Fruit fly (Drosophila melanogaster) whole organism, embryonic: ENCODE measurements around the gene CG31100.

Source experiments
- Aef1 ChIP-seq: fragments of 200-800 bp; sonication (Bioruptor generic); IDR thresholded peaks from 3 replicates; pipeline ENCODE4 v1.3.6; 2022; ENCODE audit warnings: missing biosample characterization, missing genetic modification characterization
- BEAF-32 ChIP-seq: fragments of 200-800 bp; sonication (Bioruptor generic); optimal IDR thresholded peaks from 3 replicates; lab custom pipeline; 2017; ENCODE audit warnings: missing biosample characterization, missing genetic modification characterization, mild to moderate bottlenecking, moderate library complexity, missing genetic modification reagents
- Bgb ChIP-seq: fragments of 200-800 bp; sonication (Bioruptor generic); IDR thresholded peaks from 2 replicates; pipeline ENCODE4 v1.3.6; 2022; ENCODE audit warnings: missing biosample characterization, missing genetic modification characterization; ENCODE audit not compliant: partially characterized antibody
- CG11247 ChIP-seq: fragments of 200-800 bp; sonication (Bioruptor generic); IDR thresholded peaks from 2 replicates; pipeline ENCODE4 v1.3.6; 2022; ENCODE audit warnings: missing biosample characterization, missing genetic modification characterization
- CG12219 ChIP-seq: fragments of 200-800 bp; sonication (Bioruptor generic); optimal IDR thresholded peaks from 3 replicates; lab custom pipeline; 2018; ENCODE audit warnings: missing biosample characterization, mild to moderate bottlenecking, missing genetic modification characterization
- CG12299 ChIP-seq: fragments of 200-800 bp; sonication (Bioruptor generic); optimal IDR thresholded peaks from 2 replicates; lab custom pipeline; 2018; ENCODE audit warnings: missing biosample characterization, mild to moderate bottlenecking, missing genetic modification characterization
- CG12391 ChIP-seq: fragments of 200-800 bp; sonication (Bioruptor generic); optimal IDR thresholded peaks from 3 replicates; lab custom pipeline; 2018; ENCODE audit warnings: missing biosample characterization, mild to moderate bottlenecking, missing genetic modification characterization, moderate library complexity
- CG13123 ChIP-seq: fragments of 200-800 bp; sonication (Bioruptor generic); optimal IDR thresholded peaks from 2 replicates; lab custom pipeline; 2016; ENCODE audit warnings: missing biosample characterization, missing genetic modification characterization
- CG14441 ChIP-seq: fragments of 200-800 bp; sonication (Bioruptor generic); IDR thresholded peaks from 2 replicates; pipeline ENCODE4 v1.3.6; 2022; ENCODE audit warnings: missing biosample characterization, missing genetic modification characterization
- CG14860 ChIP-seq: fragments of 200-800 bp; sonication (Bioruptor generic); IDR thresholded peaks from 3 replicates; pipeline ENCODE4 v1.3.6; 2022; ENCODE audit warnings: missing biosample characterization, missing genetic modification characterization; ENCODE audit not compliant: partially characterized antibody
- CG15269 ChIP-seq: fragments of 200-800 bp; sonication (Bioruptor generic); optimal IDR thresholded peaks from 2 replicates; lab custom pipeline; 2018; ENCODE audit warnings: missing biosample characterization, mild to moderate bottlenecking, missing genetic modification characterization, moderate library complexity
- CG17359 ChIP-seq: fragments of 200-800 bp; sonication (Bioruptor generic); optimal IDR thresholded peaks from 3 replicates; lab custom pipeline; 2018; ENCODE audit warnings: missing biosample characterization, mild to moderate bottlenecking, missing genetic modification characterization, moderate library complexity
- CG17361 ChIP-seq: fragments of 200-800 bp; sonication (Bioruptor generic); IDR thresholded peaks from 3 replicates; pipeline ENCODE4 v1.3.6; 2022; ENCODE audit warnings: missing biosample characterization, missing genetic modification characterization
- CG18011 ChIP-seq: fragments of 200-800 bp; sonication (Bioruptor generic); optimal IDR thresholded peaks from 2 replicates; lab custom pipeline; 2017; ENCODE audit warnings: missing biosample characterization, missing genetic modification characterization, mild to moderate bottlenecking, moderate library complexity, missing genotype
- CG2129 ChIP-seq: fragments of 200-800 bp; sonication (Bioruptor generic); IDR thresholded peaks from 2 replicates; pipeline ENCODE4 v1.3.6; 2022; ENCODE audit warnings: missing biosample characterization, missing genetic modification characterization; ENCODE audit not compliant: partially characterized antibody
- CG2678 ChIP-seq: fragments of 200-800 bp; sonication (Bioruptor generic); optimal IDR thresholded peaks from 3 replicates; lab custom pipeline; 2019; ENCODE audit warnings: missing biosample characterization, mild to moderate bottlenecking, missing genetic modification characterization, moderate library complexity
- CG30403 ChIP-seq: fragments of 200-800 bp; sonication (Bioruptor generic); optimal IDR thresholded peaks from 3 replicates; lab custom pipeline; 2016; ENCODE audit warnings: missing biosample characterization, missing genetic modification characterization
- CG32772 ChIP-seq: fragments of 200-800 bp; sonication (Bioruptor generic); IDR thresholded peaks from 2 replicates; pipeline ENCODE4 v1.3.6; 2022; ENCODE audit warnings: missing biosample characterization, missing genetic modification characterization
- CG43689 ChIP-seq: fragments of 200-800 bp; sonication (Bioruptor generic); IDR thresholded peaks from 2 replicates; pipeline ENCODE4 v1.3.6; 2022; ENCODE audit warnings: missing biosample characterization, missing genetic modification characterization
- CG6254 ChIP-seq: fragments of 200-800 bp; sonication (Bioruptor generic); optimal IDR thresholded peaks from 3 replicates; lab custom pipeline; 2017; ENCODE audit warnings: mild to moderate bottlenecking, missing biosample characterization, missing genetic modification reagents, missing genetic modification characterization
- CG6765 ChIP-seq: fragments of 200-800 bp; sonication (Bioruptor generic); optimal IDR thresholded peaks from 3 replicates; lab custom pipeline; 2017; ENCODE audit warnings: missing biosample characterization, mild to moderate bottlenecking, missing genetic modification characterization
- CG7786 ChIP-seq: fragments of 200-800 bp; sonication (Bioruptor generic); optimal IDR thresholded peaks from 2 replicates; lab custom pipeline; 2016; ENCODE audit warnings: missing biosample characterization, missing genetic modification characterization
- CG8944 ChIP-seq: fragments of 200-800 bp; sonication (Bioruptor generic); optimal IDR thresholded peaks from 3 replicates; lab custom pipeline; 2016; ENCODE audit warnings: missing biosample characterization, missing genetic modification characterization
- CHES-1-like ChIP-seq: fragments of 200-800 bp; sonication (Bioruptor generic); optimal IDR thresholded peaks from 2 replicates; lab custom pipeline; 2016; ENCODE audit warnings: missing biosample characterization, missing genetic modification characterization
- Dip3 ChIP-seq: fragments of 200-800 bp; sonication (Bioruptor generic); optimal IDR thresholded peaks from 3 replicates; lab custom pipeline; 2016; ENCODE audit warnings: missing biosample characterization, missing genetic modification characterization
- Fer1 ChIP-seq: fragments of 200-800 bp; sonication (Bioruptor generic); optimal IDR thresholded peaks from 2 replicates; lab custom pipeline; 2017; ENCODE audit warnings: missing biosample characterization, mild to moderate bottlenecking, missing genetic modification characterization
- HLH54F ChIP-seq: fragments of 200-800 bp; sonication (Bioruptor generic); optimal IDR thresholded peaks from 3 replicates; lab custom pipeline; 2016; ENCODE audit warnings: missing biosample characterization, missing genetic modification characterization
- Lhr ChIP-seq: fragments of 200-800 bp; sonication (Bioruptor generic); optimal IDR thresholded peaks from 3 replicates; lab custom pipeline; 2017; ENCODE audit warnings: mild to moderate bottlenecking, missing biosample characterization, missing genetic modification reagents, missing genetic modification characterization
- Nf-YA ChIP-seq: fragments of 200-800 bp; sonication (Bioruptor generic); IDR thresholded peaks from 2 replicates; pipeline ENCODE4 v1.3.6; 2022; ENCODE audit warnings: missing biosample characterization, missing genetic modification characterization
- Scr ChIP-seq: fragments of 200-800 bp; sonication (Bioruptor generic); IDR thresholded peaks from 2 replicates; pipeline ENCODE4 v1.3.6; 2022; ENCODE audit warnings: missing biosample characterization, missing genetic modification characterization; ENCODE audit not compliant: partially characterized antibody
- Sin3A ChIP-seq: fragments of >200 bp; optimal IDR thresholded peaks from 2 replicates; lab custom pipeline; 2018
- Sox102F ChIP-seq: fragments of 200-800 bp; sonication (Bioruptor generic); optimal IDR thresholded peaks from 2 replicates; lab custom pipeline; 2018; ENCODE audit warnings: missing biosample characterization, mild to moderate bottlenecking, missing genetic modification characterization, moderate library complexity
- Xbp1 ChIP-seq: fragments of 200-800 bp; sonication (Bioruptor generic); optimal IDR thresholded peaks from 3 replicates; lab custom pipeline; 2016; ENCODE audit warnings: missing biosample characterization, mild to moderate bottlenecking, missing genetic modification characterization
- chm ChIP-seq: fragments of 200-800 bp; sonication (Bioruptor generic); IDR thresholded peaks from 2 replicates; pipeline ENCODE4 v1.3.6; 2022; ENCODE audit warnings: missing biosample characterization, missing genetic modification characterization
- cwo ChIP-seq: fragments of 200-800 bp; sonication (Bioruptor generic); optimal IDR thresholded peaks from 3 replicates; lab custom pipeline; 2017; ENCODE audit warnings: missing biosample characterization, missing genetic modification characterization, mild to moderate bottlenecking, moderate library complexity, missing genetic modification reagents
- dimm ChIP-seq: fragments of 200-800 bp; sonication (Bioruptor generic); IDR thresholded peaks from 2 replicates; pipeline ENCODE4 v1.3.6; 2022; ENCODE audit warnings: missing biosample characterization, missing genetic modification characterization
- gfzf ChIP-seq: fragments of 200-800 bp; sonication (Bioruptor generic); optimal IDR thresholded peaks from 2 replicates; lab custom pipeline; 2016; ENCODE audit warnings: missing biosample characterization, mild to moderate bottlenecking, missing genetic modification characterization, moderate library complexity
- grn ChIP-seq: fragments of 200-800 bp; sonication (Bioruptor generic); optimal IDR thresholded peaks from 3 replicates; lab custom pipeline; 2017; ENCODE audit warnings: missing biosample characterization, missing genetic modification characterization
- gro ChIP-seq: fragments of 200-800 bp; sonication (Bioruptor generic); optimal IDR thresholded peaks from 2 replicates; lab custom pipeline; 2016; ENCODE audit warnings: missing biosample characterization, missing genetic modification characterization
- gsb-n ChIP-seq: fragments of 200-800 bp; sonication (Bioruptor generic); optimal IDR thresholded peaks from 3 replicates; lab custom pipeline; 2018; ENCODE audit warnings: missing biosample characterization, mild to moderate bottlenecking, missing genetic modification characterization
- ken ChIP-seq: fragments of 200-800 bp; sonication (Bioruptor generic); IDR thresholded peaks from 3 replicates; pipeline ENCODE4 v1.3.6; 2022; ENCODE audit warnings: missing biosample characterization, missing genetic modification characterization
- lola ChIP-seq, 3 experiments: fragments of >200 bp in 2 of 3; fragments of 200-800 bp in 1 of 3; sonication (Bioruptor generic) in 1 of 3; optimal IDR thresholded peaks; 2 replicates each; lab custom pipeline; 2017 to 2019; ENCODE audit warnings: missing biosample characterization in 3 of 3, missing genetic modification characterization in 3 of 3, mild to moderate bottlenecking in 1 of 3, moderate library complexity in 1 of 3
- onecut ChIP-seq: fragments of 200-800 bp; sonication (Bioruptor generic); IDR thresholded peaks from 2 replicates; pipeline ENCODE4 v1.3.6; 2022; ENCODE audit warnings: missing biosample characterization, missing genetic modification characterization
- repo ChIP-seq: fragments of 200-800 bp; sonication (Bioruptor generic); optimal IDR thresholded peaks from 2 replicates; lab custom pipeline; 2016; ENCODE audit warnings: missing biosample characterization, missing genetic modification characterization
- sens-2 ChIP-seq: fragments of 200-800 bp; sonication (Bioruptor generic); IDR thresholded peaks from 2 replicates; pipeline ENCODE4 v1.3.6; 2022; ENCODE audit warnings: missing biosample characterization, missing genetic modification characterization
- seq ChIP-seq: fragments of 200-800 bp; sonication (Bioruptor generic); IDR thresholded peaks from 2 replicates; pipeline ENCODE4 v1.3.6; 2022; ENCODE audit warnings: missing biosample characterization, missing genetic modification characterization
- slp2 ChIP-seq: fragments of 200-800 bp; sonication (Bioruptor generic); optimal IDR thresholded peaks from 2 replicates; lab custom pipeline; 2016; ENCODE audit warnings: missing biosample characterization, missing genetic modification characterization
- stc ChIP-seq: fragments of 200-800 bp; sonication (Bioruptor generic); IDR thresholded peaks from 2 replicates; pipeline ENCODE4 v1.3.6; 2022; ENCODE audit warnings: missing biosample characterization, missing genetic modification characterization
- ttk ChIP-seq: fragments of 200-800 bp; sonication (Bioruptor generic); IDR thresholded peaks from 2 replicates; pipeline ENCODE4 v2.1.2; 2022; ENCODE audit warnings: missing biosample characterization, missing genetic modification characterization
- yki ChIP-seq: fragments of >200 bp; optimal IDR thresholded peaks from 3 replicates; lab custom pipeline; 2018
- zen2 ChIP-seq: fragments of 200-800 bp; sonication (Bioruptor generic); IDR thresholded peaks from 3 replicates; pipeline ENCODE4 v1.3.6; 2022; ENCODE audit warnings: missing biosample characterization, missing genetic modification characterization; ENCODE audit not compliant: partially characterized antibody
- zfh2 ChIP-seq: fragments of 200-800 bp; sonication (Bioruptor generic); optimal IDR thresholded peaks from 2 replicates; lab custom pipeline; 2016; ENCODE audit warnings: missing biosample characterization, missing genetic modification characterization

Gene CG31100

DNA sequence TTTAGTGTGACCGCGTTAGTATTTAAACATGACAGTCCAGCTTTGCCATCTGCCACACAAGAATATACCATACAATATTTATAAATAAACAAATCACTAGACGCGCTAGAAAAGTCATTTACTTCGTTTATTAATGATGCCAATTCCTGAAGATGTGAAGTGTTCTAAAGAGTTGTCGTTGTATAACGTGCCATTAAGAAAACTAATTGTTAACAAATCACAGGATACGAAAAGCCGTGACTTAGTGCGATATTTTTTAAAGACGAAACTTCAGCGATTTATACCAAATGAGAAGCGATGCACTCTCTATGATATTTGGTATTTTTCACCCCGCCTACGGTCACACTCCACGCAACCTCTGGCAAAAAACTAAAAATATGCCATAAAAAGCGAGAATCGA is 36.0 kb upstream of the CG31100 start, which contains the start of gene neur (continued):
- TF ChIP-seq Sox102F (GFP tag; lab: Kevin White, UChicago): no peak
- 0 out of 3 replicates have a peak, but pooled peaks have one; percentile 54 for TF ChIP-seq CG14860 (GFP tag; lab: Robert Waterston, UW)
- TF ChIP-seq seq: no peak
- TF ChIP-seq CG6254 (GFP tag; lab: Kevin White, UChicago): no peak
- TF ChIP-seq chm (GFP tag; lab: Robert Waterston, UW): no peak
- peak; percentile 21 for TF ChIP-seq CHES-1-like (GFP tag; lab: Kevin White, UChicago)
- no peak for TF ChIP-seq Aef1 (GFP tag; lab: Robert Waterston, UW)
- TF ChIP-seq gsb-n: peak; percentile 31
- peak; percentile 83 for TF ChIP-seq Lhr (GFP tag; lab: Kevin White, UChicago)
- no peak for TF ChIP-seq CG6765 (GFP tag; lab: Kevin White, UChicago)
- no peak for TF ChIP-seq CG13123 (GFP tag; lab: Kevin White, UChicago)
- TF ChIP-seq slp2 (GFP tag; lab: Kevin White, UChicago): no peak
- TF ChIP-seq CG15269 (tag; lab: Kevin White, UChicago): no peak
- no peak for TF ChIP-seq CG17359 (tag; lab: Kevin White, UChicago)
- no peak for TF ChIP-seq stc
- no peak for TF ChIP-seq Fer1 (GFP tag; lab: Kevin White, UChicago)
- TF ChIP-seq gfzf: peak; percentile 91
- no peak for TF ChIP-seq CG11247 (GFP tag; lab: Robert Waterston, UW)
- no peak for TF ChIP-seq CG7786 (GFP tag; lab: Kevin White, UChicago)
- no peak for TF ChIP-seq yki (lab: Kevin White, UChicago)
- peak; percentile 78 for TF ChIP-seq Scr (GFP tag; lab: Robert Waterston, UW)
- peak; percentile 33 for TF ChIP-seq grn (GFP tag; lab: Kevin White, UChicago)
- peak; percentile 56; the same call in 1 of the 3 replicates for TF ChIP-seq zen2 (GFP tag; lab: Robert Waterston, UW)
- no peak for TF ChIP-seq CG8944 (GFP tag; lab: Kevin White, UChicago)
- TF ChIP-seq cwo (GFP tag; lab: Kevin White, UChicago): no peak
- TF ChIP-seq zfh2: peak; percentile 18
- TF ChIP-seq gro: peak; percentile 35
- no peak for TF ChIP-seq CG14441 (GFP tag; lab: Robert Waterston, UW)
- TF ChIP-seq Xbp1 (GFP tag; lab: Kevin White, UChicago): no peak
- peak; percentile 67 for TF ChIP-seq Bgb (GFP tag; lab: Robert Waterston, UW)
- no peak for TF ChIP-seq Nf-YA
- no peak for TF ChIP-seq CG12299 (tag; lab: Kevin White, UChicago)
- TF ChIP-seq ken (GFP tag; lab: Robert Waterston, UW): no peak
- TF ChIP-seq CG30403 (GFP tag; lab: Kevin White, UChicago): peak; percentile 26
- TF ChIP-seq Dip3 (GFP tag; lab: Kevin White, UChicago): no peak
- TF ChIP-seq lola (GFP tag; optimal IDR thresholded peaks at IDR 0.05; lab: Kevin White, UChicago): peak in 1 of 3 experiments; percentile 23
- peak; percentile 88 for TF ChIP-seq Sin3A (lab: Kevin White, UChicago)
- TF ChIP-seq dimm (GFP tag; lab: Robert Waterston, UW): no peak
- TF ChIP-seq CG32772 (GFP tag; lab: Robert Waterston, UW): no peak
- TF ChIP-seq onecut: no peak
- TF ChIP-seq CG18011 (GFP tag; lab: Kevin White, UChicago): no peak
- peak; percentile 17 for TF ChIP-seq HLH54F (GFP tag; lab: Kevin White, UChicago)
- TF ChIP-seq repo (GFP tag; lab: Kevin White, UChicago): no peak
- TF ChIP-seq CG2678 (tag; lab: Kevin White, UChicago): no peak
- no peak for TF ChIP-seq CG12219 (GFP tag; lab: Kevin White, UChicago)
- no peak for TF ChIP-seq ttk
- TF ChIP-seq CG2129 (GFP tag; lab: Robert Waterston, UW): peak; percentile 36
- peak; percentile 91 for TF ChIP-seq BEAF-32 (GFP tag; lab: Kevin White, UChicago)
- no peak for TF ChIP-seq CG43689 (GFP tag; lab: Robert Waterston, UW)
- TF ChIP-seq sens-2 (GFP tag; lab: Robert Waterston, UW): no peak
- peak; percentile 45 for TF ChIP-seq CG12391 (tag; lab: Kevin White, UChicago)
- peak; percentile 60; the same call in 2 of the 3 replicates for TF ChIP-seq CG17361
